Worm (Caenorhabditis elegans): Measurements from ENCODE around the gene ZK512.11.
A peak's percentile ranks its signal among the peaks of the same experiment; 100 is the strongest.

Gene ZK512.11

DNA sequence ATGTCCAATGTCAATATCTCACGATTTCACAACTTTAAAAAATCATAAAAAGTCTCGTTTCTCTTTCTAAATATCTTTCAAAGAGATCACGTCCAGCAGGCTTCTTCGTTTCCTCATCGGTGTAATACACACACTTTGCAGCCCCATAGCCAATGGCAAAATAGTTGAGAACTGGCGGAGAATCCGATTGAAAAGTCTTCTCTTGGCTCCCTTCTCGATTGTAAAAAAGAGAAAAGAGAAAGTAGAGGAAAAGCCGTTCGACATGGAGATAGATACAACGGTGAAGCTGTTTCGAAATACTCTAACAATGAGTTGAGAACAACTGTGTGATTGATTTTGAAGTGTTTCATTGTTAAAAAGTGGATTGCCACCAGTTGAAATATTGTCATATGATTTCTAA lies 7.8 kb downstream of the ZK512.11 start (continued):
- peak; percentile 25 for TF ChIP-seq nhr-20 (tag; optimal IDR thresholded peaks at IDR 0.05)
- TF ChIP-seq tbx-2 (tag; optimal IDR thresholded peaks at IDR 0.05), result no peak
- TF ChIP-seq nhr-47 (tag; optimal IDR thresholded peaks at IDR 0.05), result no peak
- no peak for TF ChIP-seq irx-1 (tag; optimal IDR thresholded peaks at IDR 0.05)
- TF ChIP-seq ceh-82 (tag; optimal IDR thresholded peaks at IDR 0.05), result no peak
- TF ChIP-seq nhr-71 (tag; optimal IDR thresholded peaks at IDR 0.05), result peak; percentile 55
- no peak for TF ChIP-seq zip-4 (GFP tag; optimal IDR thresholded peaks at IDR 0.05)

DNA sequence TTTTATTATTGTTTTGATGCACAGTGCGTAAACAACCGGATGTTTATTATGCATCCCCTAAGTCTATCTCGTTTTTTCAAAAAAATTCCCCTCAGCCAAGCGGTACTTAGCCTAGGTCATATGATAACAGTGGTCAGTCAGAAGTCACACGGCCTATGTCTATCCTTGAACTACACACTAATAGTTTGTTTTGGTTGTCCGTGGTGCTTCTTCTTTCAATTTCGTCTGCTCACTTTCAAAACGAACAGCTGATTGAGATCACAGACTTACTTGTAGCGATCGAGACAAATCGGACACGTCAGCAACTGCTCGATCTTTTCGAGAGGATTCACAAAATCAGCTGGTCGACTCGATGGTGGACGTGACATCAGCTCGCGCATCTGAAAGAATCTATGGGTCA lies 8.9 kb downstream of the ZK512.11 start:
- peak; percentile 40 for TF ChIP-seq lin-14 (GFP tag; optimal IDR thresholded peaks at IDR 0.05)
- TF ChIP-seq lsy-2 (tag; optimal IDR thresholded peaks at IDR 0.05), result peak in 1 of 2 experiments; percentile 42
- no peak for TF ChIP-seq ceh-8 (GFP tag; optimal IDR thresholded peaks at IDR 0.05)
- no peak for TF ChIP-seq isw-1 (GFP tag; IDR thresholded peaks at IDR 0.05)
- TF ChIP-seq tbx-2 (tag; optimal IDR thresholded peaks at IDR 0.05), result no peak
- TF ChIP-seq tlp-1 (tag; optimal IDR thresholded peaks at IDR 0.05), result no peak
- no peak for TF ChIP-seq efl-1 (optimal IDR thresholded peaks at IDR 0.05)
- TF ChIP-seq efl-1 (GFP tag; optimal IDR thresholded peaks at IDR 0.05 in 1 of 2), result peak; percentile 10 to 94
- TF ChIP-seq nhr-71 (tag; optimal IDR thresholded peaks at IDR 0.05), result peak; percentile 40
- peak; percentile 46 for TF ChIP-seq rnt-1 (tag; optimal IDR thresholded peaks at IDR 0.05)
- no peak for TF ChIP-seq unc-62 (GFP tag; optimal IDR thresholded peaks at IDR 0.05)

DNA sequence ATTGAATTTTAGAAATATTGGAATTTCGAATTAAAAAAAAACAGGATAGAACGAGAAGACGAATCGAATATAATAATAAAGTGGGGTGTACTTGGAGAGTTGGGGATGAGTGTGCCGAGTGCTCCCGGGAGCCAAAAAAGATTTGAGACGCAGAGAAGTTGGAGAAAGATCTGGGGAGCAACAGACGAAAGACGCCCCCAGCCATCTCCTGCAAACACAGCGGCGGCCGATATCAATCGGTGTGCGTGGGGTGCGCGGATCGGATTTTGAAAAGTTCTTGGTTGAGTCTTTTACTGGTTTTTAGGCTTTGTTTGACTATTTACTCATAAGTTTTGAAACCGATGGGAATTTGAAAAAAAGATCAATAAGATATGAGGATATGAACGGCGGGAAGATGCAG lies 9.8 kb downstream of the ZK512.11 start, which contains the start of gene nhl-1:
Gene nhl-1, minus strand, starts transcription at position 101 of the 400 bp plus-strand sequence.
- peak; percentile 44 for TF ChIP-seq rnt-1 (tag; optimal IDR thresholded peaks at IDR 0.05)
- peak; percentile 1 for TF ChIP-seq nhr-71 (tag; optimal IDR thresholded peaks at IDR 0.05)
- TF ChIP-seq jun-1 (tag; optimal IDR thresholded peaks at IDR 0.05), result no peak

DNA sequence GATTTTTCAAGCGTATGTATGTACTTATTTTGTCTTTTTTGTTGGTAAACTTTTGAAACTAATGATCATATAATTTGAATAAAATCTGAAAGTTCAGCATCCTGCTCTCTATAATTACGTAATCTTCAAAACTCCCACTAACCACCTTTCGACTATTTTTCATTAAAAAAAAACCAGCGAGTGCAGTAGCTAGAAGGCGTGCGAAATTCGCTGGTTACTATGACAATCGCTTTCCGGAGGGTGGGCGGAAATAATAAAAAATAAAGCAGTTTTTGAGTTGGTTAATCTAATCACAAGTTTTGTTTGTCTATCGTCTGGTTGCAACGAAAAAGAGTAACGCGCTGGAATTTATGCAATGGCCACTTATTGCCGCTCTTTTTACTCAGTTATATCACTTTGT lies 10.8 kb downstream of the ZK512.11 start, which contains the start of gene irld-34:
Gene irld-34, plus strand, starts transcription at position 301 of the 400 bp plus-strand sequence.
- peak; percentile 50 for TF ChIP-seq fkh-8 (tag; optimal IDR thresholded peaks at IDR 0.05)
- TF ChIP-seq lin-35 (GFP tag; optimal IDR thresholded peaks at IDR 0.05), result no peak

DNA sequence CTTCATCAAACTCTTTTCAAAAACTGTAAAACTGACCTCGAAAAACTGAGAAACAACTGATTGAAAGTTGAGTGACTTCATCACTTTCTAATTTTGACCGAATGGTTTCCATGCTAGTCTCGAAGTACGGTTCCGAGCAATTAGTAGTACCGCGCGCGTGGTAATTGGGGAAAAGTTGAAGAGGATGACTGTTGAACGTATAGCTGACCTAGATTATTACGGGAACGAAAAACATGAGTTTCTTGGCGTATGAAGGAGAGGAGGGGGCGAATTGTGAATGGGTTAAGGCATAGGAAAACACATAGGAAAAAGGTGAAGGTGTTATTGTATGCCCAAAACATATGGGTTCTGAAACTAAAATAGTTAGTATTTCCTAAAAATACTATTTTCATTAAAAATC lies 17.5 kb downstream of the ZK512.11 start, which contains the start of gene ptr-9:
Gene ptr-9, minus strand, starts transcription at position 101 of the 400 bp plus-strand sequence.
- TF ChIP-seq sox-4 (tag; optimal IDR thresholded peaks at IDR 0.05) (no peak), xbp-1 (tag; optimal IDR thresholded peaks at IDR 0.05) (no peak), blmp-1 (tag; optimal IDR thresholded peaks at IDR 0.05) (peak; percentile 35), elt-3 (tag; optimal IDR thresholded peaks at IDR 0.05) (no peak), isw-1 (GFP tag; IDR thresholded peaks at IDR 0.05) (no peak), unc-86 (tag; optimal IDR thresholded peaks at IDR 0.05) (no peak), ceh-63 (GFP tag; optimal IDR thresholded peaks at IDR 0.05) (no peak)

DNA sequence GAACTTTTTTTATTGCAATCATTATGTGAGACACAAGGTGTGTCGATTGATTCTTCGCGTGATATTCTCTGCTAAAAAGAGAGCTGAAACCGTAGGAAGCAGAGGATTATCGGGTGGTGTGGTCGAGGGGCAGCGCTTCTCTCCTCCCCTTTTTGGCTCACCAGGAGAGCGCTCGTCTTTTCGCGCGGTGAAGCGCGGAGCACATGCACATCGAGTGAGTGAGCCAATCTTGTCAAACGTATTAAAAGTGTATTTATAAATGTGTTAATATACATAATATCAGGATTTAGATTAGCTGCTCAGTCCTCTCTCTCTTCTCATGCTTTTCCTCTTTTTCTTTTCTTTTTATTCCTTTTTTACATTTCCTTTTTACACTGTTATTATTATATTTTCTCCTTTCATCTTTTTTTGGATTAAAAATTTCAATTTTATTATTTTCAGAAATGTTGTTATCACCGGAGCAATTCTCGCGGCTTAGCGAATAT lies 18.7 kb downstream of the ZK512.11 start, which contains the start of gene dgk-3:
Gene dgk-3, plus strand, starts transcription at position 435 of the 485 bp plus-strand sequence.
- no peak for TF ChIP-seq isw-1 (GFP tag; IDR thresholded peaks at IDR 0.05)
- no peak for TF ChIP-seq swsn-7 (tag; optimal IDR thresholded peaks at IDR 0.05)
- TF ChIP-seq ceh-8 (GFP tag; optimal IDR thresholded peaks at IDR 0.05), result no peak
- peak; percentile 38 for TF ChIP-seq sox-4 (tag; optimal IDR thresholded peaks at IDR 0.05)
- TF ChIP-seq sup-37 (GFP tag; optimal IDR thresholded peaks at IDR 0.05), result no peak
- no peak for TF ChIP-seq F16B12.6 (tag; optimal IDR thresholded peaks at IDR 0.05)
- TF ChIP-seq jun-1 (tag; optimal IDR thresholded peaks at IDR 0.05), result no peak
- peak; percentile 44 for TF ChIP-seq fkh-8 (tag; optimal IDR thresholded peaks at IDR 0.05)
- TF ChIP-seq aha-1 (tag; optimal IDR thresholded peaks at IDR 0.05), result no peak
- no peak for TF ChIP-seq irx-1 (tag; optimal IDR thresholded peaks at IDR 0.05)
- TF ChIP-seq ama-1 (optimal IDR thresholded peaks at IDR 0.05), result no peak
- no peak for TF ChIP-seq C04F5.9 (tag; optimal IDR thresholded peaks at IDR 0.05)
- no peak for TF ChIP-seq ceh-88 (GFP tag; IDR thresholded peaks at IDR 0.05)
- no peak for TF ChIP-seq nhr-19 (GFP tag; conservative IDR thresholded peaks at IDR 0.05)
- TF ChIP-seq nhr-85 (tag), result no peak
- TF ChIP-seq aly-2 (tag; optimal IDR thresholded peaks at IDR 0.05), result no peak
- no peak for TF ChIP-seq C16A3.4 (tag; optimal IDR thresholded peaks at IDR 0.05)
- TF ChIP-seq rnt-1 (tag; optimal IDR thresholded peaks at IDR 0.05), result no peak
- no peak for TF ChIP-seq snpc-4 (tag; optimal IDR thresholded peaks at IDR 0.05)
- TF ChIP-seq pax-3 (tag; optimal IDR thresholded peaks at IDR 0.05), result peak; percentile 58
- no peak for TF ChIP-seq blmp-1 (tag; optimal IDR thresholded peaks at IDR 0.05)
- no peak for TF ChIP-seq ceh-90 (tag; optimal IDR thresholded peaks at IDR 0.05)
- no peak for TF ChIP-seq unc-98 (GFP tag; IDR thresholded peaks at IDR 0.05)
- TF ChIP-seq dsc-1 (tag; optimal IDR thresholded peaks at IDR 0.05), result peak; percentile 83
- TF ChIP-seq nhr-47 (tag; optimal IDR thresholded peaks at IDR 0.05), result no peak
- no peak for TF ChIP-seq mef-2 (tag; optimal IDR thresholded peaks at IDR 0.05)
- no peak for TF ChIP-seq sptf-1 (tag; optimal IDR thresholded peaks at IDR 0.05)

Data from whole organism, L1 larva.